Worm (Caenorhabditis elegans) whole organism, L4 larva: ENCODE results near the gene nsph-4.2.
"Not testable (repeated sequence)": the region's sequence is repeated elsewhere in the genome, so short reads cannot be mapped to it uniquely, and the experiment has no call there.

Source experiments
- F10B5.3 ChIP-seq: sonication (generic microtip); optimal IDR thresholded peaks from 2 replicates; lab custom pipeline; 2016; ENCODE audit warnings: mild to moderate bottlenecking, missing genetic modification characterization, missing compliant biosample characterization
- T20F7.1 ChIP-seq: fragments of 200-800 bp; sonication (Bioruptor generic); optimal IDR thresholded peaks from 2 replicates; lab custom pipeline; 2018; ENCODE audit warnings: mild to moderate bottlenecking, missing genetic modification characterization, missing compliant biosample characterization
- Y75B8A.6 ChIP-seq: fragments of 200-800 bp; sonication (Bioruptor generic); IDR thresholded peaks from 2 replicates; pipeline ENCODE4 v1.3.6; 2022; ENCODE audit warnings: missing genetic modification reagents, missing genetic modification characterization, missing compliant biosample characterization
- ZK337.2 ChIP-seq: fragments of 200-800 bp; sonication (Bioruptor generic); IDR thresholded peaks from 2 replicates; pipeline ENCODE4 v1.3.6; 2022; ENCODE audit warnings: missing genetic modification reagents, missing genetic modification characterization, missing compliant biosample characterization
- ZK546.5 ChIP-seq, 2 experiments: sonication (generic microtip); optimal IDR thresholded peaks; 2 replicates each; lab custom pipeline; 2017; ENCODE audit warnings: missing biosample characterization in 2 of 2, missing genetic modification characterization in 2 of 2
- aha-1 ChIP-seq: fragments of 150-350 bp; peaks from one replicate; lab custom pipeline; 2014; ENCODE audit warnings: missing biosample characterization, missing genetic modification characterization
- ama-1 ChIP-seq: fragments of 150-350 bp; optimal IDR thresholded peaks from 2 replicates; lab custom pipeline; 2014; ENCODE audit warnings: inconsistent platforms, mixed read lengths
- ceh-82 ChIP-seq: sonication (generic microtip); optimal IDR thresholded peaks from 2 replicates; lab custom pipeline; 2017; ENCODE audit warnings: missing biosample characterization, missing genetic modification characterization
- ctbp-1 ChIP-seq: fragments of 200-800 bp; sonication (Bioruptor generic); IDR thresholded peaks from 2 replicates; pipeline ENCODE4 v1.3.6; 2022; ENCODE audit warnings: missing genetic modification reagents, missing genetic modification characterization, missing compliant biosample characterization
- daf-12 ChIP-seq: fragments of 150-350 bp; optimal IDR thresholded peaks from 2 replicates; lab custom pipeline; 2014; ENCODE audit warnings: missing biosample characterization, missing genetic modification reagents, missing genetic modification characterization
- daf-16 ChIP-seq, 3 experiments: sonication (generic microtip); optimal IDR thresholded peaks; 2 replicates each; lab custom pipeline; 2016 to 2017; ENCODE audit warnings: missing genetic modification characterization in 3 of 3, missing genetic modification reagents in 3 of 3, mild to moderate bottlenecking in 2 of 3, missing compliant biosample characterization in 2 of 3, missing biosample characterization in 1 of 3, moderate library complexity in 1 of 3
- dmd-9 ChIP-seq: fragments of 200-800 bp; sonication (Bioruptor generic); IDR thresholded peaks from 2 replicates; pipeline ENCODE4 v1.3.6; 2022; ENCODE audit warnings: missing genetic modification reagents, missing genetic modification characterization, missing compliant biosample characterization
- egl-27 ChIP-seq: sonication (generic microtip); optimal IDR thresholded peaks from 3 replicates; lab custom pipeline; 2017; ENCODE audit warnings: missing biosample characterization, missing genetic modification reagents, missing genetic modification characterization
- hif-1 ChIP-seq, 2 experiments: sonication (generic microtip); optimal IDR thresholded peaks; 2 replicates each; lab custom pipeline; 2016 to 2017; ENCODE audit warnings: missing compliant biosample characterization in 2 of 2, missing genetic modification characterization in 2 of 2, missing genetic modification reagents in 2 of 2, missing genotype in 2 of 2, mild to moderate bottlenecking in 1 of 2
- hlh-11 ChIP-seq: fragments of 200-800 bp; sonication (Bioruptor generic); optimal IDR thresholded peaks from 2 replicates; lab custom pipeline; 2018; ENCODE audit warnings: mild to moderate bottlenecking, missing genetic modification characterization, missing compliant biosample characterization
- lim-7 ChIP-seq: fragments of 200-800 bp; sonication (Bioruptor generic); IDR thresholded peaks from 2 replicates; pipeline ENCODE4 v1.3.6; 2022; ENCODE audit warnings: missing genetic modification characterization, missing compliant biosample characterization
- lin-13 ChIP-seq: fragments of 150-350 bp; optimal IDR thresholded peaks from 2 replicates; lab custom pipeline; 2014; ENCODE audit warnings: missing biosample characterization, missing genetic modification reagents, missing genetic modification characterization
- lin-15B ChIP-seq: fragments of 150-350 bp; sonication (generic microtip); optimal IDR thresholded peaks from 3 replicates; lab custom pipeline; 2014; ENCODE audit warnings: missing biosample characterization, missing genetic modification characterization
- lsy-2 ChIP-seq, 2 experiments: fragments of 150-350 bp in 1 of 2; sonication (generic microtip) in 1 of 2; optimal IDR thresholded peaks; 2 replicates each; lab custom pipeline; 2014 to 2017; ENCODE audit warnings: missing biosample characterization in 2 of 2, missing genetic modification characterization in 2 of 2
- mdl-1 ChIP-seq, 2 experiments: fragments of 150-350 bp in 1 of 2; sonication (generic microtip) in 1 of 2; optimal IDR thresholded peaks; 2 replicates each; lab custom pipeline; 2014 to 2017; ENCODE audit warnings: missing biosample characterization in 2 of 2, missing genetic modification characterization in 2 of 2
- mes-2 ChIP-seq: sonication (generic microtip); optimal IDR thresholded peaks from 2 replicates; lab custom pipeline; 2016; ENCODE audit warnings: missing genotype, mild to moderate bottlenecking, missing genetic modification characterization, missing compliant biosample characterization; ENCODE audit not compliant: poor library complexity, severe bottlenecking
- mxl-2 ChIP-seq: fragments of 200-800 bp; sonication (Bioruptor generic); conservative IDR thresholded peaks from 2 replicates; pipeline ENCODE4 v1.3.6; 2022; ENCODE audit warnings: missing genetic modification reagents, missing genetic modification characterization, missing compliant biosample characterization
- nhr-102 ChIP-seq: sonication (generic microtip); optimal IDR thresholded peaks from 2 replicates; lab custom pipeline; 2016; ENCODE audit warnings: mild to moderate bottlenecking, missing genetic modification characterization, moderate library complexity, missing compliant biosample characterization
- nhr-25 ChIP-seq: sonication (generic microtip); optimal IDR thresholded peaks from 2 replicates; lab custom pipeline; 2017; ENCODE audit warnings: missing genetic modification characterization, mild to moderate bottlenecking, missing compliant biosample characterization, antibody characterized with exemption, moderate library complexity, borderline replicate concordance; ENCODE audit not compliant: insufficient read depth
- nhr-28 ChIP-seq: fragments of 150-350 bp; optimal IDR thresholded peaks from 2 replicates; lab custom pipeline; 2014; ENCODE audit warnings: missing biosample characterization, missing genetic modification characterization
- nhr-41 ChIP-seq: fragments of 200-800 bp; sonication (Bioruptor generic); IDR thresholded peaks from 2 replicates; pipeline ENCODE4 v1.3.6; 2022; ENCODE audit warnings: missing genetic modification reagents, missing genetic modification characterization, missing compliant biosample characterization
- nhr-77 ChIP-seq: fragments of 150-350 bp; optimal IDR thresholded peaks from 2 replicates; lab custom pipeline; 2014; ENCODE audit warnings: missing biosample characterization, missing genetic modification characterization
- sdz-12 ChIP-seq: fragments of 200-800 bp; sonication (Bioruptor generic); optimal IDR thresholded peaks from 2 replicates; lab custom pipeline; 2018; ENCODE audit warnings: mild to moderate bottlenecking, missing genetic modification characterization, missing compliant biosample characterization
- snpc-4 ChIP-seq: fragments of 150-350 bp; optimal IDR thresholded peaks from 2 replicates; lab custom pipeline; 2014; ENCODE audit warnings: missing biosample characterization, missing genetic modification characterization
- spr-1 ChIP-seq: sonication (generic microtip); optimal IDR thresholded peaks from 2 replicates; lab custom pipeline; 2016; ENCODE audit warnings: mild to moderate bottlenecking, missing genetic modification characterization, missing compliant biosample characterization
- unc-62 ChIP-seq, 3 experiments: fragments of 150-350 bp in 1 of 3; sonication (generic microtip); optimal IDR thresholded peaks in 2 of 3; peaks in 1 of 3; 1 replicate in 1 of 3; 2 replicates in 2 of 3; lab custom pipeline; 2014 to 2017; ENCODE audit warnings: missing biosample characterization in 3 of 3, missing genetic modification characterization in 3 of 3, missing genetic modification reagents in 3 of 3, missing genotype in 1 of 3
- zag-1 ChIP-seq: fragments of 150-350 bp; optimal IDR thresholded peaks from 2 replicates; lab custom pipeline; 2014; ENCODE audit warnings: missing biosample characterization, missing genetic modification characterization
- zfp-2 ChIP-seq: sonication (generic microtip); optimal IDR thresholded peaks from 2 replicates; lab custom pipeline; 2016; ENCODE audit warnings: mild to moderate bottlenecking, missing genetic modification characterization, missing compliant biosample characterization
- ztf-11 ChIP-seq: fragments of 150-350 bp; optimal IDR thresholded peaks from 2 replicates; lab custom pipeline; 2014; ENCODE audit warnings: missing biosample characterization, missing genetic modification characterization

The nsph-4.2 gene

ce11 chrIV:5218496-5218895 is at the start of gene nsph-4.2:
nsph-4.2 (plus strand) TSS chrIV:5218796.
- not testable (repeated sequence) for TF ChIP-seq nhr-25; mdl-1 (tag; optimal IDR thresholded peaks at IDR 0.05; lab: Kevin White, UChicago); nhr-41 (GFP tag; lab: Robert Waterston, UW)
- TF ChIP-seq, all 104 proteins: peak for 0; not testable (repeated sequence) for 104

- TF ChIP-seq ceh-82 (tag; lab: Kevin White, UChicago) (no peak), zfp-2 (no peak), mes-2 (tag; lab: Kevin White, UChicago) (no peak), aha-1 (tag; lab: Kevin White, UChicago) (no peak), lin-13 (no peak), T20F7.1 (GFP tag; lab: Kevin White, UChicago) (no peak), ama-1 (lab: Kevin White, UChicago) (no peak), snpc-4 (tag; lab: Kevin White, UChicago) (no peak), nhr-28 (tag; lab: Kevin White, UChicago) (no peak), F10B5.3 (tag; lab: Kevin White, UChicago) (no peak), egl-27 (tag; lab: Kevin White, UChicago) (no peak), hif-1 (tag; optimal IDR thresholded peaks at IDR 0.05; lab: Kevin White, UChicago) (no peak), unc-62 (GFP tag; optimal IDR thresholded peaks at IDR 0.05 in 1 of 2; lab: Kevin White, UChicago) (peak in 1 of 2 experiments; percentile 83), unc-62 (tag; optimal IDR thresholded peaks at IDR 0.05; lab: Kevin White, UChicago) (no peak), ztf-11 (no peak), spr-1 (tag; lab: Kevin White, UChicago) (no peak), lim-7 (GFP tag; lab: Robert Waterston, UW) (no peak), Y75B8A.6 (GFP tag; lab: Robert Waterston, UW) (no peak), hlh-11 (tag; lab: Kevin White, UChicago) (peak; percentile 21), ZK337.2 (GFP tag; lab: Robert Waterston, UW) (no peak), daf-16 (GFP tag; optimal IDR thresholded peaks at IDR 0.05; lab: Kevin White, UChicago) (peak in 1 of 2 experiments; percentile 68), daf-16 (tag; optimal IDR thresholded peaks at IDR 0.05; lab: Kevin White, UChicago) (no peak)
- TF ChIP-seq, all 104 proteins: peak for 3
Measured at ce11 chrIV:5169335-5169734, 49.3 kb upstream of the nsph-4.2 start.

- TF ChIP-seq hif-1 (tag; optimal IDR thresholded peaks at IDR 0.05; lab: Kevin White, UChicago) (no peak), unc-62 (GFP tag; optimal IDR thresholded peaks at IDR 0.05 in 1 of 2; lab: Kevin White, UChicago) (peak in 1 of 2 experiments; percentile 34), unc-62 (tag; optimal IDR thresholded peaks at IDR 0.05; lab: Kevin White, UChicago) (no peak), ZK546.5 (tag; optimal IDR thresholded peaks at IDR 0.05; lab: Kevin White, UChicago) (no peak), hlh-11 (tag; lab: Kevin White, UChicago) (peak; percentile 30), aha-1 (tag; lab: Kevin White, UChicago) (peak; percentile 72)
Measured at ce11 chrIV:5171994-5172528, 46.5 kb upstream of the nsph-4.2 start.

ce11 chrIV:5173032-5173431 is 45.6 kb upstream of the nsph-4.2 start, which contains the start of gene lam-1:
lam-1 (plus strand) TSS chrIV:5173332.
- TF ChIP-seq ZK337.2 (GFP tag; lab: Robert Waterston, UW) (no peak), ctbp-1 (no peak), nhr-77 (tag; lab: Kevin White, UChicago) (no peak), lsy-2 (tag; optimal IDR thresholded peaks at IDR 0.05; lab: Kevin White, UChicago) (no peak), sdz-12 (GFP tag; lab: Kevin White, UChicago) (no peak), Y75B8A.6 (GFP tag; lab: Robert Waterston, UW) (no peak), daf-12 (tag; lab: Kevin White, UChicago) (no peak), mxl-2 (GFP tag; lab: Robert Waterston, UW) (no peak), hif-1 (tag; optimal IDR thresholded peaks at IDR 0.05; lab: Kevin White, UChicago) (no peak), F10B5.3 (tag; lab: Kevin White, UChicago) (no peak), nhr-102 (no peak), dmd-9 (no peak), zag-1 (tag; lab: Kevin White, UChicago) (no peak), lin-15B (no peak), nhr-28 (tag; lab: Kevin White, UChicago) (no peak)
